Fruit fly (Drosophila melanogaster) whole organism, embryonic: Measurements from ENCODE around the gene mAChR-C.
A peak's percentile ranks its signal among the peaks of the same experiment; 100 is the strongest.

Experiments
- CG10209 ChIP-seq: fragments of 200-800 bp; sonication (Bioruptor generic); optimal IDR thresholded peaks from 3 replicates; lab custom pipeline; 2017; ENCODE audit warnings: missing biosample characterization, mild to moderate bottlenecking, missing genetic modification characterization, missing genetic modification reagents
- CG1024 ChIP-seq: fragments of 200-800 bp; sonication (Bioruptor generic); IDR thresholded peaks from 2 replicates; pipeline ENCODE4 v1.3.6; 2022; ENCODE audit warnings: missing biosample characterization, missing genetic modification characterization
- CG10366 ChIP-seq: fragments of 200-800 bp; sonication (Bioruptor generic); IDR thresholded peaks from 2 replicates; pipeline ENCODE4 v1.3.6; 2022; ENCODE audit warnings: missing biosample characterization, missing genetic modification characterization
- CG12071 ChIP-seq: fragments of 200-800 bp; sonication (Bioruptor generic); optimal IDR thresholded peaks from 3 replicates; lab custom pipeline; 2018; ENCODE audit warnings: missing biosample characterization, mild to moderate bottlenecking, missing genetic modification characterization
- CG14050 ChIP-seq: fragments of 200-800 bp; sonication (Bioruptor generic); IDR thresholded peaks from 3 replicates; pipeline ENCODE4 v1.3.6; 2022; ENCODE audit warnings: missing biosample characterization, missing genetic modification characterization
- CG32767 ChIP-seq: fragments of 200-800 bp; sonication (Bioruptor generic); IDR thresholded peaks from 2 replicates; pipeline ENCODE4 v1.3.6; 2022; ENCODE audit warnings: missing biosample characterization, missing genetic modification characterization
- CG3407 ChIP-seq: fragments of 200-800 bp; sonication (Bioruptor generic); optimal IDR thresholded peaks from 2 replicates; lab custom pipeline; 2018; ENCODE audit warnings: missing biosample characterization, mild to moderate bottlenecking, missing genetic modification characterization
- CG34376 ChIP-seq: fragments of 200-800 bp; sonication (Bioruptor generic); optimal IDR thresholded peaks from 2 replicates; lab custom pipeline; 2018; ENCODE audit warnings: missing biosample characterization, mild to moderate bottlenecking, missing genetic modification characterization
- CG3847 ChIP-seq: fragments of 200-800 bp; sonication (Bioruptor generic); IDR thresholded peaks from 2 replicates; pipeline ENCODE4 v1.3.6; 2022; ENCODE audit warnings: missing biosample characterization, missing genetic modification characterization
- CG4854 ChIP-seq: fragments of 200-800 bp; sonication (Bioruptor generic); optimal IDR thresholded peaks from 2 replicates; lab custom pipeline; 2016; ENCODE audit warnings: missing biosample characterization, missing genetic modification characterization, inconsistent platforms
- CG6254 ChIP-seq: fragments of 200-800 bp; sonication (Bioruptor generic); optimal IDR thresholded peaks from 3 replicates; lab custom pipeline; 2017; ENCODE audit warnings: mild to moderate bottlenecking, missing biosample characterization, missing genetic modification reagents, missing genetic modification characterization
- CG6654 ChIP-seq: fragments of 200-800 bp; sonication (Bioruptor generic); optimal IDR thresholded peaks from 2 replicates; lab custom pipeline; 2017; ENCODE audit warnings: missing biosample characterization, mild to moderate bottlenecking, missing genetic modification characterization
- CG6683 ChIP-seq: fragments of 200-800 bp; sonication (Bioruptor generic); optimal IDR thresholded peaks from 2 replicates; lab custom pipeline; 2017; ENCODE audit warnings: missing biosample characterization, mild to moderate bottlenecking, missing genetic modification characterization, missing genetic modification reagents
- CG8765 ChIP-seq: fragments of 200-800 bp; sonication (Bioruptor generic); IDR thresholded peaks from 2 replicates; pipeline ENCODE4 v1.3.6; 2022; ENCODE audit warnings: missing biosample characterization, missing genetic modification characterization
- CG9817 ChIP-seq: fragments of 200-800 bp; sonication (Bioruptor generic); optimal IDR thresholded peaks from 2 replicates; lab custom pipeline; 2018; ENCODE audit warnings: missing biosample characterization, mild to moderate bottlenecking, missing genetic modification characterization, moderate library complexity
- Dp ChIP-seq: fragments of 200-800 bp; sonication (Bioruptor generic); optimal IDR thresholded peaks from 2 replicates; lab custom pipeline; 2018; ENCODE audit warnings: missing biosample characterization, mild to moderate bottlenecking, missing genetic modification characterization, moderate library complexity
- Elba2 ChIP-seq: fragments of 200-800 bp; sonication (Bioruptor generic); optimal IDR thresholded peaks from 3 replicates; lab custom pipeline; 2016; ENCODE audit warnings: missing biosample characterization, missing genetic modification characterization
- Gug ChIP-seq: fragments of 200-800 bp; sonication (Bioruptor generic); IDR thresholded peaks from 4 replicates; pipeline ENCODE4 v1.3.6; 2022; ENCODE audit warnings: missing biosample characterization, missing genetic modification characterization
- Hey ChIP-seq: fragments of 200-800 bp; sonication (Bioruptor generic); optimal IDR thresholded peaks from 3 replicates; lab custom pipeline; 2018; ENCODE audit warnings: missing biosample characterization, mild to moderate bottlenecking, missing genetic modification characterization
- Hmx ChIP-seq: fragments of 200-800 bp; sonication (Bioruptor generic); optimal IDR thresholded peaks from 2 replicates; lab custom pipeline; 2016; ENCODE audit warnings: missing biosample characterization, missing genetic modification characterization
- Kr ChIP-seq: fragments of 200-800 bp; sonication (Bioruptor generic); optimal IDR thresholded peaks from 2 replicates; lab custom pipeline; 2017; ENCODE audit warnings: missing biosample characterization, mild to moderate bottlenecking, missing genetic modification characterization
- Myb ChIP-seq: fragments of 200-800 bp; sonication (Bioruptor generic); optimal IDR thresholded peaks from 2 replicates; lab custom pipeline; 2016; ENCODE audit warnings: missing biosample characterization, missing genetic modification characterization
- NFAT ChIP-seq: fragments of 200-800 bp; sonication (Bioruptor generic); IDR thresholded peaks from 2 replicates; pipeline ENCODE4 v1.3.6; 2022; ENCODE audit warnings: missing biosample characterization, missing genetic modification characterization
- Opbp ChIP-seq: fragments of 200-800 bp; sonication (Bioruptor generic); IDR thresholded peaks from 3 replicates; pipeline ENCODE4 v1.3.6; 2022; ENCODE audit warnings: missing biosample characterization, missing genetic modification characterization; ENCODE audit not compliant: partially characterized antibody
- Ptx1 ChIP-seq: fragments of 200-800 bp; sonication (Bioruptor generic); IDR thresholded peaks from 2 replicates; pipeline ENCODE4 v1.3.6; 2022; ENCODE audit warnings: missing biosample characterization, missing genetic modification characterization
- Sry-β ChIP-seq: fragments of 200-800 bp; sonication (Bioruptor generic); optimal IDR thresholded peaks from 2 replicates; lab custom pipeline; 2018; ENCODE audit warnings: missing biosample characterization, mild to moderate bottlenecking, missing genetic modification characterization, moderate library complexity
- Stat92E ChIP-seq, 3 experiments: fragments of >200 bp in 2 of 3; fragments of 200-800 bp in 1 of 3; sonication (Bioruptor generic) in 1 of 3; optimal IDR thresholded peaks; 2 replicates each; lab custom pipeline; 2017 to 2019; ENCODE audit warnings: missing biosample characterization in 3 of 3, missing genetic modification characterization in 3 of 3, mild to moderate bottlenecking in 1 of 3, moderate library complexity in 1 of 3
- Xrp1 ChIP-seq: fragments of 200-800 bp; sonication (Bioruptor generic); IDR thresholded peaks from 2 replicates; pipeline ENCODE4 v1.3.6; 2022; ENCODE audit warnings: missing biosample characterization, missing genetic modification characterization
- YL-1 ChIP-seq: fragments of 200-800 bp; sonication (Bioruptor generic); optimal IDR thresholded peaks from 3 replicates; lab custom pipeline; 2017; ENCODE audit warnings: missing biosample characterization, mild to moderate bottlenecking, missing genetic modification characterization
- ac ChIP-seq: fragments of 200-800 bp; sonication (Bioruptor generic); optimal IDR thresholded peaks from 3 replicates; lab custom pipeline; 2017; ENCODE audit warnings: missing biosample characterization, mild to moderate bottlenecking, missing genetic modification characterization
- ato ChIP-seq: fragments of 200-800 bp; sonication (Bioruptor generic); IDR thresholded peaks from 2 replicates; pipeline ENCODE4 v1.3.6; 2022; ENCODE audit warnings: missing biosample characterization, missing genetic modification characterization; ENCODE audit not compliant: partially characterized antibody
- cad ChIP-seq: fragments of >200 bp; optimal IDR thresholded peaks from 2 replicates; lab custom pipeline; 2017; ENCODE audit warnings: missing biosample characterization, missing genetic modification characterization
- cas ChIP-seq: fragments of 200-800 bp; sonication (Bioruptor generic); IDR thresholded peaks from 2 replicates; pipeline ENCODE4 v1.3.6; 2022; ENCODE audit warnings: missing biosample characterization, missing genetic modification characterization
- cg ChIP-seq: fragments of 200-800 bp; sonication (Bioruptor generic); optimal IDR thresholded peaks from 3 replicates; lab custom pipeline; 2019; ENCODE audit warnings: missing biosample characterization, mild to moderate bottlenecking, missing genetic modification characterization, moderate library complexity
- chm ChIP-seq: fragments of 200-800 bp; sonication (Bioruptor generic); IDR thresholded peaks from 2 replicates; pipeline ENCODE4 v1.3.6; 2022; ENCODE audit warnings: missing biosample characterization, missing genetic modification characterization
- fu2 ChIP-seq: fragments of 200-800 bp; sonication (Bioruptor generic); optimal IDR thresholded peaks from 2 replicates; lab custom pipeline; 2016; ENCODE audit warnings: missing biosample characterization, missing genetic modification characterization
- gro ChIP-seq: fragments of 200-800 bp; sonication (Bioruptor generic); optimal IDR thresholded peaks from 2 replicates; lab custom pipeline; 2016; ENCODE audit warnings: missing biosample characterization, missing genetic modification characterization
- ham ChIP-seq: fragments of 200-800 bp; sonication (Bioruptor generic); IDR thresholded peaks from 2 replicates; pipeline ENCODE4 v1.3.6; 2022; ENCODE audit warnings: missing biosample characterization, missing genetic modification characterization
- hkb ChIP-seq, 2 experiments: fragments of 200-800 bp in 1 of 2; fragments of >200 bp in 1 of 2; sonication (Bioruptor generic) in 1 of 2; IDR thresholded peaks in 1 of 2; optimal IDR thresholded peaks in 1 of 2; 2 replicates each; pipeline versions ENCODE4 v1.3.6 to Lab custom; 2017 to 2022; ENCODE audit warnings: missing biosample characterization in 1 of 2, missing genetic modification characterization in 1 of 2
- hth ChIP-seq: fragments of >200 bp; optimal IDR thresholded peaks from 2 replicates; lab custom pipeline; 2017; ENCODE audit warnings: inconsistent platforms
- jing ChIP-seq: fragments of 200-800 bp; sonication (Bioruptor generic); optimal IDR thresholded peaks from 2 replicates; lab custom pipeline; 2018; ENCODE audit warnings: missing biosample characterization, mild to moderate bottlenecking, missing genetic modification characterization
- lilli ChIP-seq: fragments of 200-800 bp; sonication (Bioruptor generic); optimal IDR thresholded peaks from 3 replicates; lab custom pipeline; 2016; ENCODE audit warnings: missing biosample characterization, missing genetic modification characterization
- mirr ChIP-seq: fragments of 200-800 bp; sonication (Bioruptor generic); optimal IDR thresholded peaks from 3 replicates; lab custom pipeline; 2018; ENCODE audit warnings: missing biosample characterization, mild to moderate bottlenecking, missing genetic modification characterization
- odd ChIP-seq: fragments of 200-800 bp; sonication (Bioruptor generic); optimal IDR thresholded peaks from 2 replicates; lab custom pipeline; 2017; ENCODE audit warnings: missing biosample characterization, mild to moderate bottlenecking, missing genetic modification characterization
- otp ChIP-seq: fragments of 200-800 bp; sonication (Bioruptor generic); IDR thresholded peaks from 3 replicates; pipeline ENCODE4, ENCODE4 v1.3.6; 2022; ENCODE audit warnings: missing biosample characterization, missing genetic modification characterization
- sens-2 ChIP-seq: fragments of 200-800 bp; sonication (Bioruptor generic); IDR thresholded peaks from 2 replicates; pipeline ENCODE4 v1.3.6; 2022; ENCODE audit warnings: missing biosample characterization, missing genetic modification characterization
- shn ChIP-seq: fragments of 200-800 bp; sonication (Bioruptor generic); optimal IDR thresholded peaks from 3 replicates; lab custom pipeline; 2016; ENCODE audit warnings: missing biosample characterization, missing genetic modification characterization
- tin ChIP-seq: fragments of 200-800 bp; sonication (Bioruptor generic); optimal IDR thresholded peaks from 3 replicates; lab custom pipeline; 2016; ENCODE audit warnings: missing biosample characterization, missing genetic modification characterization
- zen2 ChIP-seq: fragments of 200-800 bp; sonication (Bioruptor generic); IDR thresholded peaks from 3 replicates; pipeline ENCODE4 v1.3.6; 2022; ENCODE audit warnings: missing biosample characterization, missing genetic modification characterization; ENCODE audit not compliant: partially characterized antibody
- zfh2 ChIP-seq: fragments of 200-800 bp; sonication (Bioruptor generic); optimal IDR thresholded peaks from 2 replicates; lab custom pipeline; 2016; ENCODE audit warnings: missing biosample characterization, missing genetic modification characterization

Gene mAChR-C

dm6 chrX:6856332-6856995 lies 24.0 kb upstream of the mAChR-C start (continued):
- TF ChIP-seq CG3847 (GFP tag; lab: Robert Waterston, UW): peak; percentile 63
- no peak for TF ChIP-seq CG12071 (GFP tag; lab: Kevin White, UChicago)
- TF ChIP-seq shn (GFP tag; lab: Kevin White, UChicago): no peak
- TF ChIP-seq otp (GFP tag; lab: Robert Waterston, UW): 0 out of 3 replicates have a peak, but pooled peaks have one; percentile 25
- peak; percentile 18 for TF ChIP-seq odd (GFP tag; lab: Kevin White, UChicago)
- no peak; the same call in 1 of the 2 replicates for TF ChIP-seq chm (GFP tag; lab: Robert Waterston, UW)
- no peak for TF ChIP-seq CG6683
- no peak for TF ChIP-seq cad (GFP tag; lab: Kevin White, UChicago)
- TF ChIP-seq CG3407 (GFP tag; lab: Kevin White, UChicago): peak; percentile 19
- TF ChIP-seq CG32767: peak; percentile 50
- TF ChIP-seq ato (GFP tag; lab: Robert Waterston, UW): no peak
- TF ChIP-seq tin (GFP tag; lab: Kevin White, UChicago): peak; percentile 60
- no peak for TF ChIP-seq YL-1 (GFP tag; lab: Kevin White, UChicago)
- peak; percentile 17 for TF ChIP-seq lilli (GFP tag; lab: Kevin White, UChicago)
- no peak for TF ChIP-seq ac (GFP tag; lab: Kevin White, UChicago)
- no peak for TF ChIP-seq zfh2
- no peak for TF ChIP-seq Sry-β (GFP tag; lab: Kevin White, UChicago)
- TF ChIP-seq hth: no peak
- no peak for TF ChIP-seq mirr (GFP tag; lab: Kevin White, UChicago)
- no peak for TF ChIP-seq hkb (optimal IDR thresholded peaks at IDR 0.05; lab: Kevin White, UChicago)
- TF ChIP-seq hkb (GFP tag; IDR thresholded peaks at IDR 0.05; lab: Robert Waterston, UW): peak; percentile 74
- no peak for TF ChIP-seq Stat92E (GFP tag; optimal IDR thresholded peaks at IDR 0.05; lab: Kevin White, UChicago)
- peak; percentile 38; the same call in 1 of the 2 replicates for TF ChIP-seq NFAT (GFP tag; lab: Robert Waterston, UW)
- no peak for TF ChIP-seq gro (GFP tag; lab: Kevin White, UChicago)
- TF ChIP-seq cas (GFP tag; lab: Robert Waterston, UW): 0 out of 2 replicates have a peak, but pooled peaks have one; percentile 45
- TF ChIP-seq CG10209 (GFP tag; lab: Kevin White, UChicago): peak; percentile 72
- peak; percentile 7 for TF ChIP-seq fu2 (GFP tag; lab: Kevin White, UChicago)
- TF ChIP-seq CG10366 (GFP tag; lab: Robert Waterston, UW): peak; percentile 63
- TF ChIP-seq Ptx1 (GFP tag; lab: Robert Waterston, UW): peak; percentile 79
- peak; percentile 18 for TF ChIP-seq CG6654 (GFP tag; lab: Kevin White, UChicago)
- no peak for TF ChIP-seq Myb (GFP tag; lab: Kevin White, UChicago)
- TF ChIP-seq Hmx (GFP tag; lab: Kevin White, UChicago): no peak
- TF ChIP-seq cg (GFP tag; lab: Kevin White, UChicago): no peak
- no peak for TF ChIP-seq Elba2
- TF ChIP-seq Hey (tag; lab: Kevin White, UChicago): no peak
- TF ChIP-seq Kr (GFP tag; lab: Kevin White, UChicago): no peak
- TF ChIP-seq CG9817 (tag; lab: Kevin White, UChicago): peak; percentile 52
- TF ChIP-seq Gug: peak; percentile 26; the same call in 1 of the 4 replicates
- peak; percentile 44; the same call in 1 of the 2 replicates for TF ChIP-seq CG1024
- TF ChIP-seq Xrp1 (GFP tag; lab: Robert Waterston, UW): peak; percentile 81
- TF ChIP-seq sens-2 (GFP tag; lab: Robert Waterston, UW): no peak
- peak; percentile 55 for TF ChIP-seq CG6254 (GFP tag; lab: Kevin White, UChicago)
- no peak for TF ChIP-seq ham (GFP tag; lab: Robert Waterston, UW)
- TF ChIP-seq CG14050 (GFP tag; lab: Robert Waterston, UW): peak; percentile 61; the same call in 2 of the 3 replicates
- TF ChIP-seq Dp (GFP tag; lab: Kevin White, UChicago): no peak
- TF ChIP-seq zen2: no peak
- TF ChIP-seq Opbp: no peak
- TF ChIP-seq CG4854 (GFP tag; lab: Kevin White, UChicago): no peak
- no peak for TF ChIP-seq CG34376
- TF ChIP-seq jing: no peak
- no peak for TF ChIP-seq CG8765
